Worm (Caenorhabditis elegans) whole organism, late embryonic: ENCODE measurements around the gene mtch-1.
A peak's percentile ranks its signal among the peaks of the same experiment; 100 is the strongest.

ENCODE experiments used
- C08G9.2 ChIP-seq: sonication (generic microtip); optimal IDR thresholded peaks from 2 replicates; lab custom pipeline; 2016; ENCODE audit warnings: mild to moderate bottlenecking, missing genetic modification characterization, moderate library complexity, missing compliant biosample characterization
- F13H6.1 ChIP-seq: sonication (generic microtip); optimal IDR thresholded peaks from 2 replicates; lab custom pipeline; 2016; ENCODE audit warnings: missing genetic modification characterization, missing compliant biosample characterization
- K02D7.2 ChIP-seq: sonication (generic microtip); optimal IDR thresholded peaks from 2 replicates; lab custom pipeline; 2017; ENCODE audit warnings: mild to moderate bottlenecking, missing genetic modification characterization, missing compliant biosample characterization
- K09A11.1 ChIP-seq: sonication (generic microtip); optimal IDR thresholded peaks from 2 replicates; lab custom pipeline; 2017; ENCODE audit warnings: antibody characterized with exemption, mild to moderate bottlenecking, missing genetic modification characterization, missing compliant biosample characterization; ENCODE audit not compliant: insufficient read depth
- Y22D7AL.16 ChIP-seq: sonication (generic microtip); optimal IDR thresholded peaks from 2 replicates; lab custom pipeline; 2016; ENCODE audit warnings: missing genetic modification characterization, missing compliant biosample characterization
- ahr-1 ChIP-seq: sonication (generic microtip); optimal IDR thresholded peaks from 2 replicates; lab custom pipeline; 2016; ENCODE audit warnings: missing genetic modification characterization, missing compliant biosample characterization
- ama-1 ChIP-seq: fragments of 150-350 bp; optimal IDR thresholded peaks from 2 replicates; lab custom pipeline; 2014
- ceh-14 ChIP-seq: sonication (generic microtip); optimal IDR thresholded peaks from 2 replicates; lab custom pipeline; 2016; ENCODE audit warnings: missing genotype, missing genetic modification characterization, missing compliant biosample characterization
- ceh-18 ChIP-seq: sonication (generic microtip); optimal IDR thresholded peaks from 2 replicates; lab custom pipeline; 2016; ENCODE audit warnings: missing genetic modification characterization, missing compliant biosample characterization
- ceh-19 ChIP-seq: fragments of 200-800 bp; sonication (Bioruptor generic); optimal IDR thresholded peaks from 2 replicates; lab custom pipeline; 2018; ENCODE audit warnings: mild to moderate bottlenecking, missing genetic modification characterization, missing compliant biosample characterization
- ceh-2 ChIP-seq: sonication (generic microtip); optimal IDR thresholded peaks from 2 replicates; lab custom pipeline; 2016; ENCODE audit warnings: missing genotype, missing genetic modification characterization, missing compliant biosample characterization
- ceh-22 ChIP-seq: sonication (generic microtip); optimal IDR thresholded peaks from 2 replicates; lab custom pipeline; 2017; ENCODE audit warnings: missing biosample characterization, missing genetic modification characterization
- ceh-31 ChIP-seq: sonication (generic microtip); optimal IDR thresholded peaks from 2 replicates; lab custom pipeline; 2016; ENCODE audit warnings: missing genetic modification characterization, missing compliant biosample characterization
- ceh-34 ChIP-seq: sonication (generic microtip); optimal IDR thresholded peaks from 2 replicates; lab custom pipeline; 2016; ENCODE audit warnings: mild to moderate bottlenecking, missing genetic modification characterization, missing compliant biosample characterization
- ceh-45 ChIP-seq: fragments of 200-800 bp; sonication (Bioruptor generic); IDR thresholded peaks from 2 replicates; pipeline ENCODE4 v1.3.6; 2022; ENCODE audit warnings: missing genetic modification reagents, missing genetic modification characterization, missing compliant biosample characterization
- ceh-6 ChIP-seq: fragments of 200-800 bp; sonication (Bioruptor generic); optimal IDR thresholded peaks from 2 replicates; lab custom pipeline; 2018; ENCODE audit warnings: mild to moderate bottlenecking, missing genetic modification characterization, missing compliant biosample characterization
- che-1 ChIP-seq: sonication (generic microtip); optimal IDR thresholded peaks from 2 replicates; lab custom pipeline; 2016; ENCODE audit warnings: mild to moderate bottlenecking, missing genetic modification characterization, missing compliant biosample characterization
- dve-1 ChIP-seq: sonication (generic microtip); optimal IDR thresholded peaks from 2 replicates; lab custom pipeline; 2017; ENCODE audit warnings: antibody characterized with exemption, mild to moderate bottlenecking, missing genetic modification characterization, missing compliant biosample characterization
- elt-2 ChIP-seq: sonication (generic microtip); optimal IDR thresholded peaks from 2 replicates; lab custom pipeline; 2016; ENCODE audit warnings: missing genetic modification reagents, missing genetic modification characterization, missing compliant biosample characterization
- elt-4 ChIP-seq: sonication (generic microtip); optimal IDR thresholded peaks from 2 replicates; lab custom pipeline; 2016; ENCODE audit warnings: missing genetic modification characterization, missing compliant biosample characterization
- eyg-1 ChIP-seq: sonication (generic microtip); optimal IDR thresholded peaks from 2 replicates; lab custom pipeline; 2016; ENCODE audit warnings: missing genotype, missing genetic modification characterization, missing compliant biosample characterization
- fax-1 ChIP-seq: sonication (generic microtip); optimal IDR thresholded peaks from 2 replicates; lab custom pipeline; 2016; ENCODE audit warnings: missing genotype, missing genetic modification characterization, missing compliant biosample characterization
- fkh-10 ChIP-seq: fragments of 150-350 bp; optimal IDR thresholded peaks from 2 replicates; lab custom pipeline; 2014; ENCODE audit warnings: missing biosample characterization, missing genetic modification reagents, missing genetic modification characterization
- gmeb-2 ChIP-seq: sonication (generic microtip); optimal IDR thresholded peaks from 2 replicates; lab custom pipeline; 2016; ENCODE audit warnings: missing genetic modification characterization, inconsistent platforms, missing compliant biosample characterization
- hlh-15 ChIP-seq: sonication (generic microtip); optimal IDR thresholded peaks from 2 replicates; lab custom pipeline; 2016; ENCODE audit warnings: missing genetic modification characterization, missing compliant biosample characterization
- hlh-6 ChIP-seq: sonication (generic microtip); optimal IDR thresholded peaks from 2 replicates; lab custom pipeline; 2016; ENCODE audit warnings: missing genotype, missing genetic modification characterization, missing compliant biosample characterization
- hlh-8 ChIP-seq: sonication (generic microtip); optimal IDR thresholded peaks from 2 replicates; lab custom pipeline; 2016; ENCODE audit warnings: missing genotype, missing genetic modification characterization, missing compliant biosample characterization
- lim-6 ChIP-seq: sonication (generic microtip); optimal IDR thresholded peaks from 2 replicates; lab custom pipeline; 2016; ENCODE audit warnings: missing genetic modification characterization, missing compliant biosample characterization
- nfya-1 ChIP-seq: sonication (generic microtip); optimal IDR thresholded peaks from 2 replicates; lab custom pipeline; 2017; ENCODE audit warnings: missing genetic modification characterization, mild to moderate bottlenecking, missing compliant biosample characterization, antibody characterized with exemption, moderate library complexity
- nhr-11 ChIP-seq: fragments of 150-350 bp; optimal IDR thresholded peaks from 2 replicates; lab custom pipeline; 2014; ENCODE audit warnings: missing biosample characterization, missing genetic modification characterization
- nhr-232 ChIP-seq: sonication (generic microtip); optimal IDR thresholded peaks from 2 replicates; lab custom pipeline; 2016; ENCODE audit warnings: missing genetic modification characterization, missing compliant biosample characterization
- odd-2 ChIP-seq: sonication (generic microtip); optimal IDR thresholded peaks from 2 replicates; lab custom pipeline; 2017; ENCODE audit warnings: antibody characterized with exemption, mild to moderate bottlenecking, missing genetic modification characterization, missing compliant biosample characterization
- pag-3 ChIP-seq: sonication (generic microtip); optimal IDR thresholded peaks from 2 replicates; lab custom pipeline; 2016; ENCODE audit warnings: missing compliant biosample characterization, missing genetic modification characterization, borderline replicate concordance
- pat-9 ChIP-seq: fragments of 200-800 bp; sonication (Bioruptor generic); optimal IDR thresholded peaks from 2 replicates; lab custom pipeline; 2018; ENCODE audit warnings: mild to moderate bottlenecking, missing genetic modification characterization, moderate library complexity, missing compliant biosample characterization
- pax-1 ChIP-seq: fragments of 150-350 bp; optimal IDR thresholded peaks from 2 replicates; lab custom pipeline; 2014; ENCODE audit warnings: missing biosample characterization, missing genetic modification characterization
- pha-2 ChIP-seq: sonication (generic microtip); optimal IDR thresholded peaks from 2 replicates; lab custom pipeline; 2017; ENCODE audit warnings: mild to moderate bottlenecking, missing genetic modification characterization, missing compliant biosample characterization
- pha-4 ChIP-seq: fragments of 150-350 bp; optimal IDR thresholded peaks from 2 replicates; lab custom pipeline; 2018; ENCODE audit warnings: missing biosample characterization, missing genetic modification reagents, missing genetic modification characterization
- pros-1 ChIP-seq: fragments of 150-350 bp; optimal IDR thresholded peaks from 2 replicates; lab custom pipeline; 2014; ENCODE audit warnings: missing biosample characterization, missing genetic modification reagents, missing genetic modification characterization
- rnt-1 ChIP-seq: sonication (generic microtip); optimal IDR thresholded peaks from 2 replicates; lab custom pipeline; 2016; ENCODE audit warnings: missing genetic modification characterization, missing compliant biosample characterization
- sox-2 ChIP-seq: fragments of 200-800 bp; sonication (Bioruptor generic); IDR thresholded peaks from 2 replicates; pipeline ENCODE4 v1.3.6; 2022; ENCODE audit warnings: missing genetic modification reagents, missing genetic modification characterization, missing compliant biosample characterization
- sox-4 ChIP-seq: sonication (generic microtip); optimal IDR thresholded peaks from 2 replicates; lab custom pipeline; 2017; ENCODE audit warnings: mild to moderate bottlenecking, missing genetic modification characterization, inconsistent platforms, missing compliant biosample characterization
- syd-9 ChIP-seq: sonication (generic microtip); optimal IDR thresholded peaks from 2 replicates; lab custom pipeline; 2016; ENCODE audit warnings: mild to moderate bottlenecking, missing genetic modification characterization, moderate library complexity, missing compliant biosample characterization
- tbx-2 ChIP-seq: sonication (generic microtip); optimal IDR thresholded peaks from 2 replicates; lab custom pipeline; 2016; ENCODE audit warnings: missing genetic modification characterization, missing compliant biosample characterization
- ttx-3 ChIP-seq: sonication (generic microtip); optimal IDR thresholded peaks from 2 replicates; lab custom pipeline; 2016; ENCODE audit warnings: missing genetic modification reagents, missing genetic modification characterization, missing compliant biosample characterization
- unc-3 ChIP-seq, 2 experiments: fragments of 200-800 bp in 1 of 2; sonication (Bioruptor generic) in 1 of 2; sonication (generic microtip) in 1 of 2; conservative IDR thresholded peaks in 1 of 2; optimal IDR thresholded peaks in 1 of 2; 2 replicates each; pipeline versions ENCODE4 v1.3.6 to Lab custom; 2016 to 2022; ENCODE audit warnings: missing compliant biosample characterization in 2 of 2, missing genetic modification characterization in 2 of 2, missing genetic modification reagents in 1 of 2
- unc-42 ChIP-seq: sonication (generic microtip); optimal IDR thresholded peaks from 2 replicates; lab custom pipeline; 2016; ENCODE audit warnings: missing genotype, missing genetic modification characterization, missing compliant biosample characterization
- unc-55 ChIP-seq: sonication (generic microtip); optimal IDR thresholded peaks from 2 replicates; lab custom pipeline; 2017; ENCODE audit warnings: missing biosample characterization, missing genetic modification reagents, missing genetic modification characterization
- zip-5 ChIP-seq: sonication (generic microtip); optimal IDR thresholded peaks from 2 replicates; lab custom pipeline; 2016; ENCODE audit warnings: missing genetic modification characterization, missing compliant biosample characterization
- ztf-16 ChIP-seq: sonication (generic microtip); optimal IDR thresholded peaks from 2 replicates; lab custom pipeline; 2017; ENCODE audit warnings: missing genetic modification characterization, missing compliant biosample characterization

The mtch-1 gene

ce11 chrII:7393393-7393792 lies 19.4 kb upstream of the mtch-1 start:
- TF ChIP-seq nhr-232 (tag; lab: Kevin White, UChicago) (no peak), elt-2 (tag; lab: Kevin White, UChicago) (no peak), sox-2 (GFP tag; lab: Robert Waterston, UW) (no peak), pax-1 (no peak)
- TF ChIP-seq, all 69 proteins: peak for 0

DNA sequence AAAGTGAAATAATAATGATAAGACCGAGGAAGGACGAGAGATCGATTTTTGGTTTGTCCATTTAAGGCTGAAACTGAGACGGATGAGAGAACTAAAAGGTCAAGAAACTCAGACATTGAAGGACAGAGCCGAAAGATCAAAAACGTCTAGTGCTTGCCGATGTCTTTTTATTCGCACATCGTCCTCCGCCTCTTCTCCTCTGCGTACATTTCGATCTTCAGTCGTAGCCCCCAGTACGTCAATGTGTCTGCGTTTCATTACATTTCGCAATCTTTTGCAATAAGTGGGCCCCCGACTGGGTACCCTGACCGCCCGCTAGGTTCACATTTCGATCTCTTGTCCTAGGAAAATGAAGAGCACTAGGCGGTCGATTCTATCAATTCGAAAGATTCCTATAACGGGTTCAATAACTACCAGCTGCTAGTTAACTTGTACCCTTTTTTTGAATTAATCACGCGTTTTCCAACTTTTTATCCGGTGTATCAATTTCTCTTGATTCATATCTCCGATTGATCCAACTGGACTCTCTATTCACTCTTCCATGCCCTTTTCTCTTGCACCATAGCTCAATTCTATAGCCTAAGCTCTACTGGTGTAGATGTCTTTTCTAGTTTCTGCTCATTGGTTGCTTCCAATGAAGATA lies 18.2 kb upstream of the mtch-1 start:
- TF ChIP-seq unc-3 (GFP tag; conservative IDR thresholded peaks at IDR 0.05; lab: Robert Waterston, UW) (no peak), unc-3 (tag; optimal IDR thresholded peaks at IDR 0.05; lab: Kevin White, UChicago) (no peak), zip-5 (tag; lab: Kevin White, UChicago) (no peak), Y22D7AL.16 (no peak), che-1 (no peak), odd-2 (no peak), ceh-31 (tag; lab: Kevin White, UChicago) (peak; percentile 31), K02D7.2 (tag; lab: Kevin White, UChicago) (no peak), pax-1 (no peak), eyg-1 (tag; lab: Kevin White, UChicago) (no peak), hlh-8 (tag; lab: Kevin White, UChicago) (no peak), ceh-45 (GFP tag; lab: Robert Waterston, UW) (no peak), sox-4 (tag; lab: Kevin White, UChicago) (no peak), hlh-6 (tag; lab: Kevin White, UChicago) (no peak), ceh-18 (tag; lab: Kevin White, UChicago) (peak; percentile 3), nfya-1 (peak; percentile 4), elt-4 (tag; lab: Kevin White, UChicago) (no peak), pha-2 (tag; lab: Kevin White, UChicago) (no peak), F13H6.1 (no peak), ceh-19 (no peak), pha-4 (no peak), unc-42 (no peak), ceh-34 (tag; lab: Kevin White, UChicago) (peak; percentile 20), ahr-1 (tag; lab: Kevin White, UChicago) (no peak), ztf-16 (tag; lab: Kevin White, UChicago) (no peak), ceh-14 (tag; lab: Kevin White, UChicago) (no peak), ceh-6 (GFP tag; lab: Kevin White, UChicago) (no peak), nhr-11 (tag; lab: Kevin White, UChicago) (no peak), fkh-10 (GFP tag; lab: Kevin White, UChicago) (no peak), syd-9 (tag; lab: Kevin White, UChicago) (no peak), unc-55 (GFP tag; lab: Kevin White, UChicago) (peak; percentile 32), tbx-2 (tag; lab: Kevin White, UChicago) (peak; percentile 18), pag-3 (tag; lab: Kevin White, UChicago) (no peak), gmeb-2 (tag; lab: Kevin White, UChicago) (no peak), C08G9.2 (no peak), rnt-1 (tag; lab: Kevin White, UChicago) (no peak), lim-6 (tag; lab: Kevin White, UChicago) (no peak), ceh-2 (tag; lab: Kevin White, UChicago) (no peak), sox-2 (GFP tag; lab: Robert Waterston, UW) (no peak), fax-1 (no peak), pat-9 (tag; lab: Kevin White, UChicago) (no peak), ama-1 (lab: Kevin White, UChicago) (no peak), K09A11.1 (tag; lab: Kevin White, UChicago) (no peak), ttx-3 (tag; lab: Kevin White, UChicago) (no peak), hlh-15 (no peak), dve-1 (peak; percentile 31), nhr-232 (tag; lab: Kevin White, UChicago) (no peak), pros-1 (tag; lab: Kevin White, UChicago) (no peak), ceh-22 (tag; lab: Kevin White, UChicago) (no peak)
